Fruit fly (Drosophila melanogaster) whole organism, embryonic: ENCODE results near the gene Rich.

Experiments
- Abd-B ChIP-seq: fragments of 200-800 bp; sonication (Bioruptor generic); optimal IDR thresholded peaks from 2 replicates; lab custom pipeline; 2018; ENCODE audit warnings: missing biosample characterization, mild to moderate bottlenecking, missing genetic modification characterization, moderate library complexity
- Atf6 ChIP-seq: fragments of 200-800 bp; sonication (Bioruptor generic); IDR thresholded peaks from 2 replicates; pipeline ENCODE4 v1.3.6; 2022; ENCODE audit warnings: missing biosample characterization, missing genetic modification characterization
- CG10209 ChIP-seq: fragments of 200-800 bp; sonication (Bioruptor generic); optimal IDR thresholded peaks from 3 replicates; lab custom pipeline; 2017; ENCODE audit warnings: missing biosample characterization, mild to moderate bottlenecking, missing genetic modification characterization, missing genetic modification reagents
- CG10274 ChIP-seq: fragments of 200-800 bp; sonication (Bioruptor generic); optimal IDR thresholded peaks from 3 replicates; lab custom pipeline; 2017; ENCODE audit warnings: missing biosample characterization, mild to moderate bottlenecking, missing genetic modification characterization
- CG11456 ChIP-seq: fragments of 200-800 bp; sonication (Bioruptor generic); IDR thresholded peaks from 3 replicates; pipeline ENCODE4 v1.3.6; 2022; ENCODE audit warnings: missing biosample characterization, missing genetic modification characterization
- CG12236 ChIP-seq: fragments of 200-800 bp; sonication (Bioruptor generic); optimal IDR thresholded peaks from 2 replicates; lab custom pipeline; 2016; ENCODE audit warnings: missing biosample characterization, missing genetic modification characterization
- CG13123 ChIP-seq: fragments of 200-800 bp; sonication (Bioruptor generic); optimal IDR thresholded peaks from 2 replicates; lab custom pipeline; 2016; ENCODE audit warnings: missing biosample characterization, missing genetic modification characterization
- CG13775 ChIP-seq: fragments of 200-800 bp; sonication (Bioruptor generic); optimal IDR thresholded peaks from 3 replicates; lab custom pipeline; 2017; ENCODE audit warnings: missing biosample characterization, mild to moderate bottlenecking, missing genetic modification characterization
- CG1602 ChIP-seq: fragments of 200-800 bp; sonication (Bioruptor generic); optimal IDR thresholded peaks from 3 replicates; lab custom pipeline; 2016; ENCODE audit warnings: missing biosample characterization, missing genetic modification characterization
- CG1647 ChIP-seq: fragments of 200-800 bp; sonication (Bioruptor generic); optimal IDR thresholded peaks from 3 replicates; lab custom pipeline; 2016; ENCODE audit warnings: missing biosample characterization, missing genetic modification characterization
- CG18619 ChIP-seq: fragments of 200-800 bp; sonication (Bioruptor generic); optimal IDR thresholded peaks from 3 replicates; lab custom pipeline; 2017; ENCODE audit warnings: missing biosample characterization, mild to moderate bottlenecking, missing genetic modification characterization
- CG34422 ChIP-seq: fragments of 200-800 bp; sonication (Bioruptor generic); IDR thresholded peaks from 3 replicates; pipeline ENCODE4 v1.3.6; 2022; ENCODE audit warnings: missing biosample characterization, missing genetic modification characterization
- CG4282 ChIP-seq: fragments of 200-800 bp; sonication (Bioruptor generic); optimal IDR thresholded peaks from 2 replicates; lab custom pipeline; 2016; ENCODE audit warnings: missing biosample characterization, missing genetic modification characterization
- CG4854 ChIP-seq: fragments of 200-800 bp; sonication (Bioruptor generic); optimal IDR thresholded peaks from 2 replicates; lab custom pipeline; 2016; ENCODE audit warnings: missing biosample characterization, missing genetic modification characterization, inconsistent platforms
- CG7928 ChIP-seq: fragments of 200-800 bp; sonication (Bioruptor generic); optimal IDR thresholded peaks from 2 replicates; lab custom pipeline; 2017; ENCODE audit warnings: missing biosample characterization, mild to moderate bottlenecking, missing genetic modification characterization
- CG9609 ChIP-seq: fragments of 200-800 bp; sonication (Bioruptor generic); optimal IDR thresholded peaks from 3 replicates; lab custom pipeline; 2016; ENCODE audit warnings: missing biosample characterization, missing genetic modification characterization
- Chrac-16 ChIP-seq: fragments of 200-800 bp; sonication (Bioruptor generic); optimal IDR thresholded peaks from 3 replicates; lab custom pipeline; 2016; ENCODE audit warnings: missing biosample characterization, missing genetic modification characterization
- D19A ChIP-seq: fragments of 200-800 bp; optimal IDR thresholded peaks from 3 replicates; lab custom pipeline; 2019; ENCODE audit warnings: missing biosample characterization, mild to moderate bottlenecking, missing genetic modification characterization, moderate library complexity
- Dad ChIP-seq: fragments of 200-800 bp; sonication (Bioruptor generic); optimal IDR thresholded peaks from 3 replicates; lab custom pipeline; 2016; ENCODE audit warnings: missing biosample characterization, missing genetic modification characterization
- Fer2 ChIP-seq: fragments of 200-800 bp; sonication (Bioruptor generic); optimal IDR thresholded peaks from 2 replicates; lab custom pipeline; 2018; ENCODE audit warnings: missing biosample characterization, mild to moderate bottlenecking, missing genetic modification characterization, moderate library complexity
- NK7.1 ChIP-seq: fragments of 200-800 bp; sonication (Bioruptor generic); optimal IDR thresholded peaks from 3 replicates; lab custom pipeline; 2016; ENCODE audit warnings: missing biosample characterization, missing genetic modification characterization
- Pdp1 ChIP-seq, 2 experiments: fragments of 200-800 bp; sonication (Bioruptor generic); optimal IDR thresholded peaks; 3 replicates each; lab custom pipeline; 2016; ENCODE audit warnings: missing biosample characterization in 2 of 2, missing genetic modification characterization in 2 of 2, mild to moderate bottlenecking in 1 of 2, moderate library complexity in 1 of 2
- Rfx ChIP-seq: fragments of 200-800 bp; sonication (Bioruptor generic); IDR thresholded peaks from 2 replicates; pipeline ENCODE4 v1.3.6; 2022; ENCODE audit warnings: missing biosample characterization, missing genetic modification characterization
- TFAM ChIP-seq: fragments of 200-800 bp; sonication (Bioruptor generic); optimal IDR thresholded peaks from 2 replicates; lab custom pipeline; 2017; ENCODE audit warnings: missing biosample characterization, missing genetic modification characterization, inconsistent platforms
- amos ChIP-seq: fragments of 200-800 bp; sonication (Bioruptor generic); IDR thresholded peaks from 2 replicates; pipeline ENCODE4 v1.3.6; 2022; ENCODE audit warnings: missing biosample characterization, missing genetic modification characterization; ENCODE audit not compliant: partially characterized antibody
- btn ChIP-seq: fragments of 200-800 bp; sonication (Bioruptor generic); optimal IDR thresholded peaks from 2 replicates; lab custom pipeline; 2016; ENCODE audit warnings: missing biosample characterization, missing genetic modification characterization
- ci ChIP-seq: fragments of 200-800 bp; sonication (Bioruptor generic); IDR thresholded peaks from 3 replicates; pipeline ENCODE4 v1.3.6; 2022; ENCODE audit warnings: missing biosample characterization, missing genetic modification characterization
- corto ChIP-seq: fragments of 200-800 bp; sonication (Bioruptor generic); optimal IDR thresholded peaks from 2 replicates; lab custom pipeline; 2016; ENCODE audit warnings: missing biosample characterization, mild to moderate bottlenecking, missing genetic modification characterization, moderate library complexity
- crp ChIP-seq, 2 experiments: fragments of 200-800 bp; sonication (Bioruptor generic); optimal IDR thresholded peaks; 2 replicates in 1 of 2; 3 replicates in 1 of 2; lab custom pipeline; 2017; ENCODE audit warnings: missing biosample characterization in 2 of 2, missing genetic modification characterization in 2 of 2, mild to moderate bottlenecking in 1 of 2, moderate library complexity in 1 of 2
- dmrt99B ChIP-seq: fragments of 200-800 bp; sonication (Bioruptor generic); optimal IDR thresholded peaks from 2 replicates; lab custom pipeline; 2018; ENCODE audit warnings: missing biosample characterization, mild to moderate bottlenecking, missing genetic modification characterization, moderate library complexity
- dpn ChIP-seq, 2 experiments: fragments of 200-800 bp; sonication (Bioruptor generic); optimal IDR thresholded peaks; 3 replicates each; lab custom pipeline; 2016; ENCODE audit warnings: missing biosample characterization in 2 of 2, missing genetic modification characterization in 2 of 2
- ewg ChIP-seq: fragments of 200-800 bp; sonication (Bioruptor generic); optimal IDR thresholded peaks from 3 replicates; lab custom pipeline; 2017; ENCODE audit warnings: mild to moderate bottlenecking, missing biosample characterization, missing genetic modification reagents, missing genetic modification characterization
- fu2 ChIP-seq: fragments of 200-800 bp; sonication (Bioruptor generic); optimal IDR thresholded peaks from 2 replicates; lab custom pipeline; 2016; ENCODE audit warnings: missing biosample characterization, missing genetic modification characterization
- grau ChIP-seq: fragments of 200-800 bp; optimal IDR thresholded peaks from 3 replicates; lab custom pipeline; 2019; ENCODE audit warnings: missing biosample characterization, mild to moderate bottlenecking, missing genetic modification characterization, moderate library complexity
- gsb ChIP-seq: fragments of 200-800 bp; sonication (Bioruptor generic); IDR thresholded peaks from 2 replicates; pipeline ENCODE4 v1.3.6; 2022; ENCODE audit warnings: missing biosample characterization, missing genetic modification characterization
- gsb-n ChIP-seq: fragments of 200-800 bp; sonication (Bioruptor generic); optimal IDR thresholded peaks from 3 replicates; lab custom pipeline; 2018; ENCODE audit warnings: missing biosample characterization, mild to moderate bottlenecking, missing genetic modification characterization
- h ChIP-seq: fragments of >200 bp; optimal IDR thresholded peaks from 2 replicates; lab custom pipeline; 2017
- insv ChIP-seq, 2 experiments: fragments of 200-800 bp; sonication (Bioruptor generic); optimal IDR thresholded peaks; 3 replicates each; lab custom pipeline; 2016 to 2018; ENCODE audit warnings: missing biosample characterization in 2 of 2, missing genetic modification characterization in 2 of 2
- jumu ChIP-seq: fragments of 200-800 bp; sonication (Bioruptor generic); optimal IDR thresholded peaks from 3 replicates; lab custom pipeline; 2016; ENCODE audit warnings: missing biosample characterization, missing genetic modification characterization
- knrl ChIP-seq: fragments of 200-800 bp; sonication (Bioruptor generic); IDR thresholded peaks from 3 replicates; pipeline ENCODE4 v1.3.6; 2022; ENCODE audit warnings: missing biosample characterization, missing genetic modification characterization; ENCODE audit not compliant: partially characterized antibody
- lilli ChIP-seq: fragments of 200-800 bp; sonication (Bioruptor generic); optimal IDR thresholded peaks from 3 replicates; lab custom pipeline; 2016; ENCODE audit warnings: missing biosample characterization, missing genetic modification characterization
- luna ChIP-seq: fragments of 200-800 bp; sonication (Bioruptor generic); optimal IDR thresholded peaks from 2 replicates; lab custom pipeline; 2016; ENCODE audit warnings: missing biosample characterization, missing genetic modification characterization
- mam ChIP-seq: fragments of 200-800 bp; sonication (Bioruptor generic); optimal IDR thresholded peaks from 3 replicates; lab custom pipeline; 2016; ENCODE audit warnings: missing biosample characterization, missing genetic modification characterization
- nerfin-2 ChIP-seq: fragments of 200-800 bp; sonication (Bioruptor generic); IDR thresholded peaks from 2 replicates; pipeline ENCODE4 v1.3.6; 2022; ENCODE audit warnings: missing biosample characterization, missing genetic modification characterization; ENCODE audit not compliant: partially characterized antibody
- pan ChIP-seq, 4 experiments: fragments of >200 bp in 3 of 4; fragments of 200-800 bp in 1 of 4; sonication (Bioruptor generic) in 1 of 4; optimal IDR thresholded peaks in 3 of 4; IDR thresholded peaks in 1 of 4; 2 replicates each; pipeline versions ENCODE4 v1.3.6 to Lab custom; 2017 to 2022; ENCODE audit warnings: missing biosample characterization in 2 of 4, missing genetic modification characterization in 2 of 4, mixed read lengths in 1 of 4
- sens ChIP-seq: fragments of 200-800 bp; sonication (Bioruptor generic); peaks from one replicate; lab custom pipeline; 2016; ENCODE audit warnings: missing biosample characterization, missing genetic modification characterization
- tll ChIP-seq, 2 experiments: fragments of 200-800 bp in 1 of 2; fragments of >200 bp in 1 of 2; sonication (Bioruptor generic) in 1 of 2; optimal IDR thresholded peaks; 2 replicates each; lab custom pipeline; 2017 to 2019; ENCODE audit warnings: missing biosample characterization in 2 of 2, missing genetic modification characterization in 2 of 2, mild to moderate bottlenecking in 1 of 2, moderate library complexity in 1 of 2
- twi ChIP-seq: fragments of 200-800 bp; optimal IDR thresholded peaks from 2 replicates; lab custom pipeline; 2019; ENCODE audit warnings: missing biosample characterization, mild to moderate bottlenecking, missing genetic modification characterization, moderate library complexity
- zfh1 ChIP-seq: fragments of 200-800 bp; sonication (Bioruptor generic); IDR thresholded peaks from 3 replicates; pipeline ENCODE4 v1.3.6; 2022; ENCODE audit warnings: missing biosample characterization, missing genetic modification characterization

Rich gene

DNA sequence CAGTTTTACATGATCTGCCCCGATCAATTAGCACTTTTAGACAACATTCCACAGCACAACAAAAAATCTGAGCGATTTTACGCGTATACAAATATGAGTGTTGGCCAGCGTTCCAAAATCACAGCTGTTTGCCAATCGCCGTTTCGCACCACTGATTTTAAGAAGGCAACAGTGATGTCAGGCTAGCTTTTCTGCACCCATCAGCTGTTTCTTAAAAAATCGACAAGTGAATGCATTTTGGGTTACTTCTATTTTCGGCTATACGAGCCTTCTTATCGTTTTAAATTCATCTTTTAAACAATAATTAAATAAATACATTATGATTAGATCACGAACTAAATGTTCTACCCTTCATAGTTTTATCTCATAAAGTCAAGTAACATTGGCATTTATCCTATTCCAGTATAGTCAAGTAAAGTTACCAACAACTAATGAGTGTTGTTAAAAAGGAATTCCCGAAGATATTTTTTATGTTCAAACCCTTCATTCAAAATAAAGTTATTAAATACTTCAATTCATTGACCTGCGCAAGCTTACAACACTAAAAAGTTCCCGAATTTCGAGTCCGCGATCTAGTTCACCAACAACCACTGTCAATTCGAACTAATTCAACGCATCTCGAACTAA, at the start of gene Rich, which contains the start of gene Ddx1 (continued):
- TF ChIP-seq Dad (GFP tag; lab: Kevin White, UChicago) (peak; percentile 41), NK7.1 (GFP tag; lab: Kevin White, UChicago) (no peak), grau (tag; lab: Kevin White, UChicago) (peak; percentile 53), mam (GFP tag; lab: Kevin White, UChicago) (peak; percentile 33), h (lab: Kevin White, UChicago) (no peak), Atf6 (no peak), gsb (GFP tag; lab: Robert Waterston, UW) (no peak), CG13775 (peak; percentile 61), CG4282 (no peak), Abd-B (GFP tag; lab: Kevin White, UChicago) (peak; percentile 64), Rfx (GFP tag; lab: Robert Waterston, UW) (peak; percentile 54), corto (GFP tag; lab: Kevin White, UChicago) (peak; percentile 26), ewg (GFP tag; lab: Kevin White, UChicago) (peak; percentile 56), CG1647 (GFP tag; lab: Kevin White, UChicago) (peak; percentile 26), luna (GFP tag; lab: Kevin White, UChicago) (no peak), Chrac-16 (GFP tag; lab: Kevin White, UChicago) (peak; percentile 28), zfh1 (GFP tag; lab: Robert Waterston, UW) (no peak; the same call in 2 of the 3 replicates), gsb-n (tag; lab: Kevin White, UChicago) (no peak), amos (GFP tag; lab: Robert Waterston, UW) (peak; percentile 7; the same call in 1 of the 2 replicates), dpn (GFP tag; optimal IDR thresholded peaks at IDR 0.05; lab: Kevin White, UChicago) (peak; percentile 43 to 52), CG1602 (GFP tag; lab: Kevin White, UChicago) (peak; percentile 46), CG10209 (GFP tag; lab: Kevin White, UChicago) (peak; percentile 54), knrl (GFP tag; lab: Robert Waterston, UW) (no peak), dmrt99B (tag; lab: Kevin White, UChicago) (no peak), CG9609 (GFP tag; lab: Kevin White, UChicago) (peak; percentile 36), insv (GFP tag; optimal IDR thresholded peaks at IDR 0.05; lab: Kevin White, UChicago) (peak in 1 of 2 experiments; percentile 26), TFAM (no peak), Fer2 (tag; lab: Kevin White, UChicago) (no peak), CG18619 (GFP tag; lab: Kevin White, UChicago) (peak; percentile 74), ci (GFP tag; lab: Robert Waterston, UW) (0 out of 3 replicates have a peak, but pooled peaks have one; percentile 31), sens (peak; percentile 86), twi (tag; lab: Kevin White, UChicago) (peak; percentile 18), btn (no peak), nerfin-2 (GFP tag; lab: Robert Waterston, UW) (no peak), Pdp1 (GFP tag; optimal IDR thresholded peaks at IDR 0.05; lab: Kevin White, UChicago) (peak in 1 of 2 experiments; percentile 36), CG7928 (GFP tag; lab: Kevin White, UChicago) (no peak), jumu (GFP tag; lab: Kevin White, UChicago) (peak; percentile 32), crp (GFP tag; optimal IDR thresholded peaks at IDR 0.05; lab: Kevin White, UChicago) (peak; percentile 92 to 98), lilli (GFP tag; lab: Kevin White, UChicago) (peak; percentile 54), CG13123 (GFP tag; lab: Kevin White, UChicago) (peak; percentile 33), CG12236 (no peak), CG11456 (peak; percentile 6; the same call in 1 of the 3 replicates), CG4854 (peak; percentile 18), D19A (peak; percentile 10), CG34422 (peak; percentile 50; the same call in 1 of the 3 replicates), tll (GFP tag; optimal IDR thresholded peaks at IDR 0.05; lab: Kevin White, UChicago) (peak in 1 of 2 experiments; percentile 81), pan (optimal IDR thresholded peaks at IDR 0.05; lab: Kevin White, UChicago) (no peak), pan (GFP tag; optimal IDR thresholded peaks at IDR 0.05 in 1 of 2, IDR thresholded peaks at IDR 0.05 in 1 of 2) (peak in 1 of 2 experiments; percentile 9), CG10274 (GFP tag; lab: Kevin White, UChicago) (no peak), fu2 (GFP tag; lab: Kevin White, UChicago) (peak; percentile 17)
